Fruit fly (Drosophila melanogaster) whole organism, prepupa: ENCODE data around the gene Hk.

Experiments used
- Blimp-1 ChIP-seq: fragments of 200-800 bp; sonication (Bioruptor generic); optimal IDR thresholded peaks from 3 replicates; lab custom pipeline; 2017; ENCODE audit warnings: missing biosample characterization, missing genetic modification characterization, mild to moderate bottlenecking, moderate library complexity, missing genetic modification reagents
- CG11294 ChIP-seq: fragments of 200-800 bp; sonication (Bioruptor generic); IDR thresholded peaks from 2 replicates; pipeline ENCODE4 v1.3.6; 2022; ENCODE audit warnings: missing biosample characterization, missing genetic modification characterization
- CG11762 ChIP-seq: fragments of 200-800 bp; sonication (Bioruptor generic); optimal IDR thresholded peaks from 3 replicates; lab custom pipeline; 2016; ENCODE audit warnings: missing biosample characterization, missing genetic modification characterization; ENCODE audit not compliant: insufficient read depth
- CG31627 ChIP-seq: fragments of 200-800 bp; sonication (Bioruptor generic); optimal IDR thresholded peaks from 3 replicates; lab custom pipeline; 2016; ENCODE audit warnings: missing biosample characterization, missing genetic modification characterization
- CG4318 ChIP-seq: fragments of 200-800 bp; sonication (Bioruptor generic); optimal IDR thresholded peaks from 3 replicates; lab custom pipeline; 2017; ENCODE audit warnings: missing biosample characterization, mild to moderate bottlenecking, missing genetic modification characterization
- CG6163 ChIP-seq: fragments of 200-800 bp; sonication (Bioruptor generic); IDR thresholded peaks from 3 replicates; pipeline ENCODE4 v1.3.6; 2022; ENCODE audit warnings: missing biosample characterization, missing genetic modification characterization
- CG8319 ChIP-seq: fragments of 200-800 bp; sonication (Bioruptor generic); optimal IDR thresholded peaks from 3 replicates; lab custom pipeline; 2016; ENCODE audit warnings: missing biosample characterization, missing genetic modification characterization
- CG8632 ChIP-seq: fragments of 200-800 bp; sonication (Bioruptor generic); optimal IDR thresholded peaks from 3 replicates; lab custom pipeline; 2016; ENCODE audit warnings: missing biosample characterization, missing genetic modification characterization
- Eip93F ChIP-seq: fragments of 200-800 bp; sonication (Bioruptor generic); optimal IDR thresholded peaks from 2 replicates; lab custom pipeline; 2016; ENCODE audit warnings: missing biosample characterization, mild to moderate bottlenecking, missing genetic modification characterization
- OdsH ChIP-seq: fragments of 200-800 bp; sonication (Bioruptor generic); optimal IDR thresholded peaks from 3 replicates; lab custom pipeline; 2016; ENCODE audit warnings: missing biosample characterization, missing genetic modification characterization
- Smox ChIP-seq: fragments of 200-800 bp; sonication (Bioruptor generic); optimal IDR thresholded peaks from 3 replicates; lab custom pipeline; 2016; ENCODE audit warnings: missing biosample characterization, missing genetic modification characterization
- Sox14 ChIP-seq: fragments of 200-800 bp; sonication (Bioruptor generic); optimal IDR thresholded peaks from 3 replicates; lab custom pipeline; 2016; ENCODE audit warnings: missing biosample characterization, missing genetic modification characterization
- Sox15 ChIP-seq: fragments of 200-800 bp; sonication (Bioruptor generic); optimal IDR thresholded peaks from 3 replicates; lab custom pipeline; 2016; ENCODE audit warnings: missing biosample characterization, missing genetic modification characterization
- acj6 ChIP-seq: fragments of 200-800 bp; sonication (Bioruptor generic); optimal IDR thresholded peaks from 3 replicates; lab custom pipeline; 2016; ENCODE audit warnings: missing biosample characterization, missing genetic modification characterization
- cyc ChIP-seq: fragments of 200-800 bp; sonication (Bioruptor generic); optimal IDR thresholded peaks from 3 replicates; lab custom pipeline; 2016; ENCODE audit warnings: missing biosample characterization, missing genetic modification characterization
- dsx ChIP-seq: fragments of 200-800 bp; optimal IDR thresholded peaks from 3 replicates; lab custom pipeline; 2019; ENCODE audit warnings: missing biosample characterization, mild to moderate bottlenecking, missing genetic modification characterization, moderate library complexity; ENCODE audit not compliant: poor library complexity, severe bottlenecking
- fd59A ChIP-seq: fragments of 200-800 bp; sonication (Bioruptor generic); optimal IDR thresholded peaks from 2 replicates; lab custom pipeline; 2017; ENCODE audit warnings: missing biosample characterization, mild to moderate bottlenecking, missing genetic modification characterization, missing genetic modification reagents
- net ChIP-seq: fragments of 200-800 bp; sonication (Bioruptor generic); optimal IDR thresholded peaks from 3 replicates; lab custom pipeline; 2016; ENCODE audit warnings: missing biosample characterization, missing genetic modification characterization
- pdm3 ChIP-seq: fragments of 200-800 bp; sonication (Bioruptor generic); optimal IDR thresholded peaks from 3 replicates; lab custom pipeline; 2016; ENCODE audit warnings: missing biosample characterization, missing genetic modification characterization
- topi ChIP-seq: fragments of 200-800 bp; sonication (Bioruptor generic); optimal IDR thresholded peaks from 3 replicates; lab custom pipeline; 2016; ENCODE audit warnings: missing biosample characterization, missing genetic modification characterization

Hk gene

DNA sequence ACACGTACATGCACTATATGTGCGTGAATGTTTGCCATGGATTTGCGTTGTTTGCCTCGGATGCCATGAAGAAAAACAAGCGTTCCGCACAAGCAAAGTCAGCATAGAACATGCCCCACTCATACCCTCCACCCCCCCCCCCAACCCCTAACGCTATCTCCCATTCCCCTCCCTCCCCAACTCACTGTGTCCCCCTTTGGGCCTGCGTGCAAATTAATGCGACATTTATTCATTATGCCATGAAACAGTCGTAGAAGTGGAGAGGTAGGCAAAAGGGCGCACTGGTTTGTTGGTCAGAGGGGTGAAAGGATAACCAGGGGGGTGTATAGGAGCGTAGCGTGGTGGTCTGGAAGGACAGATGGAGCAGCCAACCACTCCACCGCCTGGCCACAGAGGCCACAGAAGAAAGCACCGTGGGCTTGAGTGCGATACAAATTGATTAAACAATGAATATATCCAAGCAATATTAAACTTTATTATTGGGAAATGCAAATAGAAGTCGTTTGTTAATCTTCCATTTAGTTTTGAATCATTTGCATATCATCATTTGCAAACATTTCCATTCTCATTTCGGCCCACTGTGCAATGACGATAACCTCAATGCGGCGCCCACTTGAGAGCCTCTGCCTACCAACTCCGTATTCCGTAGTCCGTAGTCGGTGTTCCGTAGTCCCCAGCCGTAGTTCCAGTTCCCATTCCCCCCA, 78.8 kb downstream of the Hk start (continued):
- TF ChIP-seq OdsH (GFP tag; lab: Kevin White, UChicago) = peak; percentile 25
- TF ChIP-seq CG8319 (GFP tag; lab: Kevin White, UChicago) = no peak
- TF ChIP-seq CG11294 = peak; percentile 29; the same call in 1 of the 2 replicates
- TF ChIP-seq Eip93F (GFP tag; lab: Kevin White, UChicago) = no peak
- TF ChIP-seq cyc (GFP tag; lab: Kevin White, UChicago) = no peak
- TF ChIP-seq topi = peak; percentile 2
- no peak for TF ChIP-seq CG31627 (GFP tag; lab: Kevin White, UChicago)
- TF ChIP-seq Sox14 (GFP tag; lab: Kevin White, UChicago) = peak; percentile 32
- peak; percentile 78 for TF ChIP-seq CG6163 (GFP tag; lab: Robert Waterston, UW)
- TF ChIP-seq Blimp-1 = no peak
- peak; percentile 44 for TF ChIP-seq pdm3 (GFP tag; lab: Kevin White, UChicago)
- TF ChIP-seq dsx (GFP tag; lab: Kevin White, UChicago) = no peak
- TF ChIP-seq fd59A = peak; percentile 30
- TF ChIP-seq Sox15 (GFP tag; lab: Kevin White, UChicago) = no peak
- peak; percentile 0 for TF ChIP-seq CG4318 (GFP tag; lab: Kevin White, UChicago)
- TF ChIP-seq Smox (GFP tag; lab: Kevin White, UChicago) = peak; percentile 31
- TF ChIP-seq acj6 (GFP tag; lab: Kevin White, UChicago) = peak; percentile 40
- peak; percentile 36 for TF ChIP-seq net (GFP tag; lab: Kevin White, UChicago)
- no peak for TF ChIP-seq CG11762 (GFP tag; lab: Kevin White, UChicago)
- no peak for TF ChIP-seq CG8632 (GFP tag; lab: Kevin White, UChicago)
